Fruit fly (Drosophila melanogaster): ENCODE data around the gene tgo.
A peak's percentile ranks its signal among the peaks of the same experiment; 100 is the strongest.

tgo gene

dm6 chr3R:8984602-8985074 is 35.2 kb downstream of the tgo start, which contains the start of gene CG11970 (continued):
- TF ChIP-seq CG9437 (GFP tag; optimal IDR thresholded peaks at IDR 0.05) (no peak), Dip3 (GFP tag; optimal IDR thresholded peaks at IDR 0.05) (peak; percentile 55), wdn (GFP tag; IDR thresholded peaks at IDR 0.05) (no peak), CG12744 (GFP tag; optimal IDR thresholded peaks at IDR 0.05) (no peak), CG31388 (GFP tag; optimal IDR thresholded peaks at IDR 0.05) (no peak), fd96Cb (tag; optimal IDR thresholded peaks at IDR 0.05) (no peak), CG13424 (tag; optimal IDR thresholded peaks at IDR 0.05) (peak; percentile 46), tna (GFP tag; IDR thresholded peaks at IDR 0.05; ENCODE audit: partially characterized antibody) (no peak), CG14710 (tag; optimal IDR thresholded peaks at IDR 0.05) (peak; percentile 55), CG7928 (GFP tag; optimal IDR thresholded peaks at IDR 0.05) (no peak), btn (GFP tag; optimal IDR thresholded peaks at IDR 0.05) (no peak), HmgZ (tag; optimal IDR thresholded peaks at IDR 0.05) (no peak), CG7839 (tag; optimal IDR thresholded peaks at IDR 0.05) (no peak), CG18476 (GFP tag; optimal IDR thresholded peaks at IDR 0.05) (no peak), CG14014 (GFP tag; IDR thresholded peaks at IDR 0.05) (0 out of 2 replicates have a peak, but pooled peaks have one; percentile 17), gsb (GFP tag; IDR thresholded peaks at IDR 0.05) (no peak), CG6254 (GFP tag; optimal IDR thresholded peaks at IDR 0.05) (no peak), vfl (GFP tag; optimal IDR thresholded peaks at IDR 0.05) (peak; percentile 18), CG11723 (GFP tag; optimal IDR thresholded peaks at IDR 0.05) (no peak), CG8290 (GFP tag; optimal IDR thresholded peaks at IDR 0.05) (no peak), CG8290 (tag; optimal IDR thresholded peaks at IDR 0.05) (no peak), BtbVII (GFP tag; optimal IDR thresholded peaks at IDR 0.05) (no peak), CG13775 (GFP tag; optimal IDR thresholded peaks at IDR 0.05) (peak; percentile 39), eve (GFP tag; optimal IDR thresholded peaks at IDR 0.05) (no peak), Spps (tag; optimal IDR thresholded peaks at IDR 0.05) (no peak), CG4820 (GFP tag; optimal IDR thresholded peaks at IDR 0.05) (no peak), toy (GFP tag; IDR thresholded peaks at IDR 0.05) (no peak), zfh2 (GFP tag; optimal IDR thresholded peaks at IDR 0.05) (peak; percentile 65), Hr78 (GFP tag; optimal IDR thresholded peaks at IDR 0.05) (no peak), gsb-n (tag; optimal IDR thresholded peaks at IDR 0.05) (no peak), CG5245 (GFP tag; optimal IDR thresholded peaks at IDR 0.05) (no peak), dmrt11E (tag; optimal IDR thresholded peaks at IDR 0.05) (peak; percentile 22), CG9215 (GFP tag; IDR thresholded peaks at IDR 0.05) (peak; percentile 61), CG6791 (GFP tag; IDR thresholded peaks at IDR 0.05; ENCODE audit: partially characterized antibody) (no peak), CG2116 (GFP tag; optimal IDR thresholded peaks at IDR 0.05) (peak; percentile 41), phol (tag; optimal IDR thresholded peaks at IDR 0.05) (peak; percentile 78), CG18262 (tag; optimal IDR thresholded peaks at IDR 0.05) (peak; percentile 37), CG2202 (tag; optimal IDR thresholded peaks at IDR 0.05) (no peak), CG13123 (GFP tag; optimal IDR thresholded peaks at IDR 0.05) (no peak), Hsf (GFP tag; optimal IDR thresholded peaks at IDR 0.05) (peak; percentile 34), CG17385 (GFP tag; optimal IDR thresholded peaks at IDR 0.05) (peak; percentile 70), CG31441 (GFP tag; IDR thresholded peaks at IDR 0.05) (no peak), HLH3B (GFP tag; IDR thresholded peaks at IDR 0.05) (no peak), lilli (GFP tag; optimal IDR thresholded peaks at IDR 0.05) (peak; percentile 56), caup (GFP tag; optimal IDR thresholded peaks at IDR 0.05; ENCODE audit: severe bottlenecking) (no peak), CG2678 (tag; optimal IDR thresholded peaks at IDR 0.05) (no peak), Oaz (GFP tag; IDR thresholded peaks at IDR 0.05) (no peak), ap (GFP tag; IDR thresholded peaks at IDR 0.05) (no peak), tap (tag; optimal IDR thresholded peaks at IDR 0.05) (no peak), Gsc (GFP tag; IDR thresholded peaks at IDR 0.05) (no peak), CG3163 (GFP tag; optimal IDR thresholded peaks at IDR 0.05) (no peak)

All from whole organism, embryonic.